Fruit fly (Drosophila melanogaster) whole organism, embryonic: Measurements from ENCODE around the gene CG31463.

ENCODE experiments used
- Adf1 ChIP-seq: fragments of 200-800 bp; sonication (Bioruptor generic); IDR thresholded peaks from 2 replicates; pipeline ENCODE4 v1.3.6; 2022; ENCODE audit warnings: missing biosample characterization, missing genetic modification characterization
- Aef1 ChIP-seq: fragments of 200-800 bp; sonication (Bioruptor generic); IDR thresholded peaks from 3 replicates; pipeline ENCODE4 v1.3.6; 2022; ENCODE audit warnings: missing biosample characterization, missing genetic modification characterization
- C15 ChIP-seq: fragments of 200-800 bp; sonication (Bioruptor generic); IDR thresholded peaks from 3 replicates; pipeline ENCODE4 v1.3.6; 2022; ENCODE audit warnings: missing biosample characterization, missing genetic modification characterization
- CG11093 ChIP-seq: fragments of 200-800 bp; sonication (Bioruptor generic); IDR thresholded peaks from 3 replicates; pipeline ENCODE4 v1.3.6; 2022; ENCODE audit warnings: missing biosample characterization, missing genetic modification characterization
- CG12299 ChIP-seq: fragments of 200-800 bp; sonication (Bioruptor generic); optimal IDR thresholded peaks from 2 replicates; lab custom pipeline; 2018; ENCODE audit warnings: missing biosample characterization, mild to moderate bottlenecking, missing genetic modification characterization
- CG12942 ChIP-seq: fragments of 200-800 bp; sonication (Bioruptor generic); optimal IDR thresholded peaks from 3 replicates; lab custom pipeline; 2016; ENCODE audit warnings: missing biosample characterization, missing genetic modification characterization
- CG14050 ChIP-seq: fragments of 200-800 bp; sonication (Bioruptor generic); IDR thresholded peaks from 3 replicates; pipeline ENCODE4 v1.3.6; 2022; ENCODE audit warnings: missing biosample characterization, missing genetic modification characterization
- CG17612 ChIP-seq: fragments of 200-800 bp; sonication (Bioruptor generic); IDR thresholded peaks from 2 replicates; pipeline ENCODE4 v1.3.6; 2022; ENCODE audit warnings: missing biosample characterization, missing genetic modification characterization
- CG1792 ChIP-seq: fragments of 200-800 bp; sonication (Bioruptor generic); optimal IDR thresholded peaks from 2 replicates; lab custom pipeline; 2016; ENCODE audit warnings: missing biosample characterization, missing genetic modification characterization
- CG18599 ChIP-seq: fragments of 200-800 bp; sonication (Bioruptor generic); optimal IDR thresholded peaks from 3 replicates; lab custom pipeline; 2017; ENCODE audit warnings: missing biosample characterization, missing genetic modification characterization, mild to moderate bottlenecking, moderate library complexity, missing genetic modification reagents
- CG31365 ChIP-seq: fragments of 200-800 bp; sonication (Bioruptor generic); optimal IDR thresholded peaks from 2 replicates; lab custom pipeline; 2018; ENCODE audit warnings: missing biosample characterization, mild to moderate bottlenecking, missing genetic modification characterization
- CG3281 ChIP-seq: fragments of 200-800 bp; sonication (Bioruptor generic); optimal IDR thresholded peaks from 3 replicates; lab custom pipeline; 2017; ENCODE audit warnings: missing biosample characterization, mild to moderate bottlenecking, missing genetic modification characterization
- CG4360 ChIP-seq: fragments of 200-800 bp; sonication (Bioruptor generic); IDR thresholded peaks from 2 replicates; pipeline ENCODE4 v1.3.6; 2022; ENCODE audit warnings: missing biosample characterization, missing genetic modification characterization
- CG4424 ChIP-seq: fragments of 200-800 bp; sonication (Bioruptor generic); optimal IDR thresholded peaks from 3 replicates; lab custom pipeline; 2016; ENCODE audit warnings: missing biosample characterization, missing genetic modification characterization
- CG4854 ChIP-seq: fragments of 200-800 bp; sonication (Bioruptor generic); optimal IDR thresholded peaks from 2 replicates; lab custom pipeline; 2016; ENCODE audit warnings: missing biosample characterization, missing genetic modification characterization, inconsistent platforms
- CG5245 ChIP-seq: fragments of 200-800 bp; sonication (Bioruptor generic); optimal IDR thresholded peaks from 3 replicates; lab custom pipeline; 2016; ENCODE audit warnings: missing biosample characterization, missing genetic modification characterization
- CG6175 ChIP-seq: fragments of 200-800 bp; sonication (Bioruptor generic); IDR thresholded peaks from 3 replicates; pipeline ENCODE4 v1.3.6; 2022; ENCODE audit warnings: missing biosample characterization, missing genetic modification characterization
- CG7271 ChIP-seq: fragments of 200-800 bp; sonication (Bioruptor generic); optimal IDR thresholded peaks from 2 replicates; lab custom pipeline; 2018; ENCODE audit warnings: missing biosample characterization, mild to moderate bottlenecking, missing genetic modification characterization, moderate library complexity
- CG8281 ChIP-seq: fragments of 200-800 bp; sonication (Bioruptor generic); optimal IDR thresholded peaks from 2 replicates; lab custom pipeline; 2018; ENCODE audit warnings: missing biosample characterization, mild to moderate bottlenecking, missing genetic modification characterization, moderate library complexity
- CG8290 ChIP-seq, 3 experiments: fragments of 200-800 bp; sonication (Bioruptor generic); optimal IDR thresholded peaks; 2 replicates each; lab custom pipeline; 2016 to 2019; ENCODE audit warnings: missing biosample characterization in 3 of 3, missing genetic modification characterization in 3 of 3, mild to moderate bottlenecking in 2 of 3, moderate library complexity in 1 of 3
- CG8359 ChIP-seq: fragments of 200-800 bp; sonication (Bioruptor generic); optimal IDR thresholded peaks from 2 replicates; lab custom pipeline; 2017; ENCODE audit warnings: missing biosample characterization, mild to moderate bottlenecking, missing genetic modification characterization, borderline replicate concordance
- CG9609 ChIP-seq: fragments of 200-800 bp; sonication (Bioruptor generic); optimal IDR thresholded peaks from 3 replicates; lab custom pipeline; 2016; ENCODE audit warnings: missing biosample characterization, missing genetic modification characterization
- CTCF ChIP-seq: fragments of 200-800 bp; sonication (Bioruptor generic); optimal IDR thresholded peaks from 2 replicates; lab custom pipeline; 2017; ENCODE audit warnings: missing biosample characterization, mild to moderate bottlenecking, missing genetic modification characterization, moderate library complexity
- Dbx ChIP-seq: fragments of 200-800 bp; sonication (Bioruptor generic); IDR thresholded peaks from 3 replicates; pipeline ENCODE4 v1.3.6; 2022; ENCODE audit warnings: missing biosample characterization, missing genetic modification characterization
- Dp ChIP-seq: fragments of 200-800 bp; sonication (Bioruptor generic); optimal IDR thresholded peaks from 2 replicates; lab custom pipeline; 2018; ENCODE audit warnings: missing biosample characterization, mild to moderate bottlenecking, missing genetic modification characterization, moderate library complexity
- Fer3 ChIP-seq: fragments of 200-800 bp; sonication (Bioruptor generic); optimal IDR thresholded peaks from 2 replicates; lab custom pipeline; 2018; ENCODE audit warnings: missing biosample characterization, mild to moderate bottlenecking, missing genetic modification characterization, moderate library complexity
- Hey ChIP-seq: fragments of 200-800 bp; sonication (Bioruptor generic); optimal IDR thresholded peaks from 3 replicates; lab custom pipeline; 2018; ENCODE audit warnings: missing biosample characterization, mild to moderate bottlenecking, missing genetic modification characterization
- Hmr ChIP-seq: fragments of 200-800 bp; sonication (Bioruptor generic); optimal IDR thresholded peaks from 3 replicates; lab custom pipeline; 2017; ENCODE audit warnings: mild to moderate bottlenecking, missing biosample characterization, missing genetic modification reagents, missing genetic modification characterization
- Hr39 ChIP-seq: fragments of >200 bp; optimal IDR thresholded peaks from 2 replicates; lab custom pipeline; 2017
- Hr51 ChIP-seq, 2 experiments: fragments of 200-800 bp; sonication (Bioruptor generic); optimal IDR thresholded peaks; 2 replicates in 1 of 2; 3 replicates in 1 of 2; lab custom pipeline; 2016 to 2018; ENCODE audit warnings: missing biosample characterization in 2 of 2, missing genetic modification characterization in 2 of 2, mild to moderate bottlenecking in 1 of 2, moderate library complexity in 1 of 2
- Lpt ChIP-seq: fragments of >200 bp; optimal IDR thresholded peaks from 2 replicates; lab custom pipeline; 2018; ENCODE audit warnings: missing biosample characterization, missing genetic modification characterization
- Neu2 ChIP-seq: fragments of 200-800 bp; sonication (Bioruptor generic); optimal IDR thresholded peaks from 3 replicates; lab custom pipeline; 2016; ENCODE audit warnings: missing biosample characterization, missing genetic modification characterization, borderline replicate concordance
- Nf-YA ChIP-seq: fragments of 200-800 bp; sonication (Bioruptor generic); IDR thresholded peaks from 2 replicates; pipeline ENCODE4 v1.3.6; 2022; ENCODE audit warnings: missing biosample characterization, missing genetic modification characterization
- Oaz ChIP-seq: fragments of 200-800 bp; sonication (Bioruptor generic); IDR thresholded peaks from 2 replicates; pipeline ENCODE4 v1.3.6; 2022; ENCODE audit warnings: missing biosample characterization, missing genetic modification characterization
- Rx ChIP-seq: fragments of 200-800 bp; sonication (Bioruptor generic); IDR thresholded peaks from 2 replicates; pipeline ENCODE4 v1.3.6; 2022; ENCODE audit warnings: missing biosample characterization, missing genetic modification characterization
- Xrp1 ChIP-seq: fragments of 200-800 bp; sonication (Bioruptor generic); IDR thresholded peaks from 2 replicates; pipeline ENCODE4 v1.3.6; 2022; ENCODE audit warnings: missing biosample characterization, missing genetic modification characterization
- ato ChIP-seq: fragments of 200-800 bp; sonication (Bioruptor generic); IDR thresholded peaks from 2 replicates; pipeline ENCODE4 v1.3.6; 2022; ENCODE audit warnings: missing biosample characterization, missing genetic modification characterization; ENCODE audit not compliant: partially characterized antibody
- bowl ChIP-seq: fragments of 200-800 bp; sonication (Bioruptor generic); IDR thresholded peaks from 2 replicates; pipeline ENCODE4 v1.3.6; 2022; ENCODE audit warnings: missing biosample characterization, missing genetic modification characterization
- chif ChIP-seq, 2 experiments: fragments of 200-800 bp; sonication (Bioruptor generic); optimal IDR thresholded peaks; 3 replicates each; lab custom pipeline; 2016; ENCODE audit warnings: missing biosample characterization in 2 of 2, missing genetic modification characterization in 2 of 2
- da ChIP-seq: fragments of 200-800 bp; sonication (Bioruptor generic); optimal IDR thresholded peaks from 2 replicates; lab custom pipeline; 2016; ENCODE audit warnings: missing biosample characterization, missing genetic modification characterization
- fd96Cb ChIP-seq: fragments of 200-800 bp; sonication (Bioruptor generic); optimal IDR thresholded peaks from 2 replicates; lab custom pipeline; 2018; ENCODE audit warnings: missing biosample characterization, mild to moderate bottlenecking, missing genetic modification characterization, moderate library complexity
- gcm2 ChIP-seq: fragments of 200-800 bp; sonication (Bioruptor generic); optimal IDR thresholded peaks from 2 replicates; lab custom pipeline; 2016; ENCODE audit warnings: missing biosample characterization, missing genetic modification characterization
- lilli ChIP-seq: fragments of 200-800 bp; sonication (Bioruptor generic); optimal IDR thresholded peaks from 3 replicates; lab custom pipeline; 2016; ENCODE audit warnings: missing biosample characterization, missing genetic modification characterization
- peb ChIP-seq: fragments of 200-800 bp; sonication (Bioruptor generic); IDR thresholded peaks from 2 replicates; pipeline ENCODE4 v1.3.6; 2022; ENCODE audit warnings: missing biosample characterization, missing genetic modification characterization
- ranshi ChIP-seq: fragments of 200-800 bp; sonication (Bioruptor generic); IDR thresholded peaks from 2 replicates; pipeline ENCODE4 v1.3.6; 2022; ENCODE audit warnings: missing biosample characterization, missing genetic modification characterization
- repo ChIP-seq: fragments of 200-800 bp; sonication (Bioruptor generic); optimal IDR thresholded peaks from 2 replicates; lab custom pipeline; 2016; ENCODE audit warnings: missing biosample characterization, missing genetic modification characterization
- run ChIP-seq: fragments of 200-800 bp; sonication (Bioruptor generic); optimal IDR thresholded peaks from 3 replicates; lab custom pipeline; 2018; ENCODE audit warnings: missing biosample characterization, mild to moderate bottlenecking, missing genetic modification characterization
- tin ChIP-seq: fragments of 200-800 bp; sonication (Bioruptor generic); optimal IDR thresholded peaks from 3 replicates; lab custom pipeline; 2016; ENCODE audit warnings: missing biosample characterization, missing genetic modification characterization
- tio ChIP-seq: fragments of 200-800 bp; sonication (Bioruptor generic); optimal IDR thresholded peaks from 2 replicates; lab custom pipeline; 2017; ENCODE audit warnings: missing biosample characterization, missing genetic modification characterization, inconsistent platforms
- toy ChIP-seq: fragments of 200-800 bp; sonication (Bioruptor generic); IDR thresholded peaks from 2 replicates; pipeline ENCODE4 v1.3.6; 2022; ENCODE audit warnings: missing biosample characterization, missing genetic modification characterization
- wek ChIP-seq: fragments of 200-800 bp; sonication (Bioruptor generic); optimal IDR thresholded peaks from 3 replicates; lab custom pipeline; 2018; ENCODE audit warnings: missing biosample characterization, mild to moderate bottlenecking, missing genetic modification characterization, moderate library complexity

Gene CG31463

DNA sequence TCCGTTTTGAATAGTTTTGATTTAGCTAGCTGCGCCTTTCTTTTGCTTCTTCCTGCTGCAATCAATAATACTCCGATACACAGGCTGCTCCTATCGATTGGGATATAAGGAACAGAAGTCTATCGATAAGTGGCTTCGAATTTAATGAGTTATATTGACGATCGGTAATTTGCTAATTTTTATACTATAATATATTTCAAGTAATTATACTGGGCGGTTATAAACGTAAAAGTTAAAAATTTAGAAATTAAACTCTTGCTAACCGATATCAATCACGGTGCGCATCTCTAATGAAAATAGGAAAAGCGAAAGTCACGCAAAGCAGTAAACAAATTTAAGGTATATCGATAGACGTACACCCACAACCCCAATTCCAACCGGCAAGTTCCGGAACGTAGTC is 48.4 kb upstream of the CG31463 start, which contains the start of the genes CG9636, CG18749 and CG33722 (continued):
- peak; percentile 78 for TF ChIP-seq Xrp1 (GFP tag; lab: Robert Waterston, UW)
- peak; percentile 48 for TF ChIP-seq Dp (GFP tag; lab: Kevin White, UChicago)
- peak; percentile 80 for TF ChIP-seq CG18599 (GFP tag; lab: Kevin White, UChicago)
- peak; percentile 50 for TF ChIP-seq CG31365 (tag; lab: Kevin White, UChicago)
- TF ChIP-seq tin (GFP tag; lab: Kevin White, UChicago) = peak; percentile 82
- TF ChIP-seq Rx = 0 out of 2 replicates have a peak, but pooled peaks have one; percentile 13
- 0 out of 2 replicates have a peak, but pooled peaks have one; percentile 12 for TF ChIP-seq CG4360 (GFP tag; lab: Robert Waterston, UW)
- peak; percentile 3 for TF ChIP-seq run (tag; lab: Kevin White, UChicago)
- 0 out of 2 replicates have a peak, but pooled peaks have one; percentile 42 for TF ChIP-seq ranshi
- TF ChIP-seq Aef1 (GFP tag; lab: Robert Waterston, UW) = peak; percentile 61; the same call in 2 of the 3 replicates
- peak; percentile 60 for TF ChIP-seq CG3281 (GFP tag; lab: Kevin White, UChicago)
- TF ChIP-seq CG12299 (tag; lab: Kevin White, UChicago) = peak; percentile 60
- no peak for TF ChIP-seq wek (GFP tag; lab: Kevin White, UChicago)
- 0 out of 3 replicates have a peak, but pooled peaks have one; percentile 38 for TF ChIP-seq C15
- TF ChIP-seq Hmr (GFP tag; lab: Kevin White, UChicago) = peak; percentile 70
- TF ChIP-seq gcm2 = no peak
- TF ChIP-seq Dbx (GFP tag; lab: Robert Waterston, UW) = peak; percentile 75; the same call in 2 of the 3 replicates
- peak; percentile 15 for TF ChIP-seq tio
- peak; percentile 55 for TF ChIP-seq CG8281
- peak in 1 of 2 experiments; percentile 38 for TF ChIP-seq chif (GFP tag; optimal IDR thresholded peaks at IDR 0.05; lab: Kevin White, UChicago)
- peak; percentile 56 for TF ChIP-seq Fer3 (tag; lab: Kevin White, UChicago)
- peak; percentile 30 for TF ChIP-seq Adf1 (GFP tag; lab: Robert Waterston, UW)
- TF ChIP-seq ato (GFP tag; lab: Robert Waterston, UW) = peak; percentile 98
- TF ChIP-seq CG4854 (GFP tag; lab: Kevin White, UChicago) = peak; percentile 43
- no peak for TF ChIP-seq CG17612
- TF ChIP-seq CG8359 (GFP tag; lab: Kevin White, UChicago) = no peak
- no peak for TF ChIP-seq Nf-YA
- no peak for TF ChIP-seq Lpt
- TF ChIP-seq Oaz (GFP tag; lab: Robert Waterston, UW) = no peak
- peak; percentile 58 for TF ChIP-seq CG12942 (GFP tag; lab: Kevin White, UChicago)
- TF ChIP-seq Hr39 (lab: Kevin White, UChicago) = no peak
- TF ChIP-seq peb (GFP tag; lab: Robert Waterston, UW) = peak; percentile 42; the same call in 1 of the 2 replicates
- no peak for TF ChIP-seq toy (GFP tag; lab: Robert Waterston, UW)
- peak; percentile 77 for TF ChIP-seq CG8290 (GFP tag; optimal IDR thresholded peaks at IDR 0.05; lab: Kevin White, UChicago)
- TF ChIP-seq CG8290 (tag; optimal IDR thresholded peaks at IDR 0.05; lab: Kevin White, UChicago) = peak in 1 of 2 experiments; percentile 60
- TF ChIP-seq CG4424 (GFP tag; lab: Kevin White, UChicago) = peak; percentile 85
- TF ChIP-seq CG5245 (GFP tag; lab: Kevin White, UChicago) = peak; percentile 45
- peak; percentile 10 for TF ChIP-seq CTCF (GFP tag; lab: Kevin White, UChicago)
- no peak for TF ChIP-seq repo (GFP tag; lab: Kevin White, UChicago)
- TF ChIP-seq Hr51 (GFP tag; optimal IDR thresholded peaks at IDR 0.05; lab: Kevin White, UChicago) = peak; percentile 67 to 80
- TF ChIP-seq CG6175 (GFP tag; lab: Robert Waterston, UW) = no peak
- TF ChIP-seq CG7271 = peak; percentile 61
- TF ChIP-seq CG11093 (GFP tag; lab: Robert Waterston, UW) = 0 out of 3 replicates have a peak, but pooled peaks have one; percentile 47
- peak; percentile 37 for TF ChIP-seq fd96Cb
- no peak; the same call in 2 of the 3 replicates for TF ChIP-seq CG14050 (GFP tag; lab: Robert Waterston, UW)
- TF ChIP-seq lilli = peak; percentile 87
- peak; percentile 12 for TF ChIP-seq CG9609 (GFP tag; lab: Kevin White, UChicago)
- no peak for TF ChIP-seq CG1792 (GFP tag; lab: Kevin White, UChicago)
- TF ChIP-seq Hey (tag; lab: Kevin White, UChicago) = no peak
- TF ChIP-seq bowl (GFP tag; lab: Robert Waterston, UW) = 0 out of 2 replicates have a peak, but pooled peaks have one; percentile 34
- no peak for TF ChIP-seq Neu2 (GFP tag; lab: Kevin White, UChicago)
- TF ChIP-seq da (GFP tag; lab: Kevin White, UChicago) = no peak
